Worm (Caenorhabditis elegans): ENCODE results near the gene K10D6.3.

Gene K10D6.3

ce11 chrV:11170564-11171329 is 29.7 kb upstream of the K10D6.3 start:
- no peak for TF ChIP-seq ceh-13 (GFP tag; optimal IDR thresholded peaks at IDR 0.05)
- no peak for TF ChIP-seq ets-7 (tag; optimal IDR thresholded peaks at IDR 0.05)
- no peak for TF ChIP-seq scrt-1 (GFP tag; IDR thresholded peaks at IDR 0.05)
- no peak for TF ChIP-seq aly-1 (tag; optimal IDR thresholded peaks at IDR 0.05)
- no peak for TF ChIP-seq flt-1 (GFP tag; IDR thresholded peaks at IDR 0.05)
- no peak for TF ChIP-seq ama-1 (optimal IDR thresholded peaks at IDR 0.05)
- no peak for TF ChIP-seq tbx-37 (GFP tag; conservative IDR thresholded peaks at IDR 0.05)
- no peak for TF ChIP-seq sea-1 (GFP tag; conservative IDR thresholded peaks at IDR 0.05)
- TF ChIP-seq tbx-11 (GFP tag; IDR thresholded peaks at IDR 0.05), result no peak
- no peak for TF ChIP-seq hmg-4 (GFP tag; optimal IDR thresholded peaks at IDR 0.05)
- no peak for TF ChIP-seq ceh-36 (tag; optimal IDR thresholded peaks at IDR 0.05)

ce11 chrV:11171906-11172305 is 28.5 kb upstream of the K10D6.3 start, which contains the start of gene T19C4.5:
T19C4.5 (plus strand) TSS chrV:11172213.
- TF ChIP-seq hmbx-1 (tag; optimal IDR thresholded peaks at IDR 0.05) (no peak), scrt-1 (GFP tag; IDR thresholded peaks at IDR 0.05) (no peak), B0310.2 (tag; optimal IDR thresholded peaks at IDR 0.05) (no peak), ceh-36 (tag; optimal IDR thresholded peaks at IDR 0.05) (no peak), pes-1 (GFP tag; IDR thresholded peaks at IDR 0.05) (no peak), sea-1 (GFP tag; conservative IDR thresholded peaks at IDR 0.05) (no peak), tbx-37 (GFP tag; conservative IDR thresholded peaks at IDR 0.05) (no peak), tbx-11 (GFP tag; IDR thresholded peaks at IDR 0.05) (no peak), ama-1 (optimal IDR thresholded peaks at IDR 0.05) (no peak), tra-4 (tag; optimal IDR thresholded peaks at IDR 0.05) (no peak), ceh-13 (GFP tag; optimal IDR thresholded peaks at IDR 0.05) (no peak), hnd-1 (tag; optimal IDR thresholded peaks at IDR 0.05) (no peak), F13C5.2 (tag; optimal IDR thresholded peaks at IDR 0.05) (no peak), hmg-4 (GFP tag; optimal IDR thresholded peaks at IDR 0.05) (no peak), aly-1 (tag; optimal IDR thresholded peaks at IDR 0.05) (no peak), flt-1 (GFP tag; IDR thresholded peaks at IDR 0.05) (no peak), ets-7 (tag; optimal IDR thresholded peaks at IDR 0.05) (no peak)

- no peak for TF ChIP-seq ceh-13 (GFP tag; optimal IDR thresholded peaks at IDR 0.05)
- TF ChIP-seq ets-7 (tag; optimal IDR thresholded peaks at IDR 0.05), result no peak
- no peak for TF ChIP-seq tbx-11 (GFP tag; IDR thresholded peaks at IDR 0.05)
- no peak for TF ChIP-seq hnd-1 (tag; optimal IDR thresholded peaks at IDR 0.05)
- no peak for TF ChIP-seq B0310.2 (tag; optimal IDR thresholded peaks at IDR 0.05)
- no peak for TF ChIP-seq tra-4 (tag; optimal IDR thresholded peaks at IDR 0.05)
- TF ChIP-seq tbx-37 (GFP tag; conservative IDR thresholded peaks at IDR 0.05), result no peak
- no peak for TF ChIP-seq flt-1 (GFP tag; IDR thresholded peaks at IDR 0.05)
- no peak for TF ChIP-seq hmbx-1 (tag; optimal IDR thresholded peaks at IDR 0.05)
- TF ChIP-seq sea-1 (GFP tag; conservative IDR thresholded peaks at IDR 0.05), result no peak
- no peak for TF ChIP-seq ama-1 (optimal IDR thresholded peaks at IDR 0.05)
- no peak for TF ChIP-seq scrt-1 (GFP tag; IDR thresholded peaks at IDR 0.05)
- TF ChIP-seq ceh-36 (tag; optimal IDR thresholded peaks at IDR 0.05), result no peak
- TF ChIP-seq F13C5.2 (tag; optimal IDR thresholded peaks at IDR 0.05), result no peak
- TF ChIP-seq pes-1 (GFP tag; IDR thresholded peaks at IDR 0.05), result no peak
Observed at ce11 chrV:11172667-11173066, 27.7 kb upstream of the K10D6.3 start.

- TF ChIP-seq flt-1 (GFP tag; IDR thresholded peaks at IDR 0.05), result no peak
- TF ChIP-seq pes-1 (GFP tag; IDR thresholded peaks at IDR 0.05), result no peak; the same call in 1 of the 2 replicates
- no peak for TF ChIP-seq tbx-37 (GFP tag; conservative IDR thresholded peaks at IDR 0.05)
- no peak for TF ChIP-seq scrt-1 (GFP tag; IDR thresholded peaks at IDR 0.05)
- no peak for TF ChIP-seq ceh-36 (tag; optimal IDR thresholded peaks at IDR 0.05)
- TF ChIP-seq hmbx-1 (tag; optimal IDR thresholded peaks at IDR 0.05), result no peak
- TF ChIP-seq tra-4 (tag; optimal IDR thresholded peaks at IDR 0.05), result no peak
- TF ChIP-seq ama-1 (optimal IDR thresholded peaks at IDR 0.05), result no peak
- TF ChIP-seq hmg-4 (GFP tag; optimal IDR thresholded peaks at IDR 0.05), result no peak
- no peak for TF ChIP-seq ceh-13 (GFP tag; optimal IDR thresholded peaks at IDR 0.05)
- no peak for TF ChIP-seq B0310.2 (tag; optimal IDR thresholded peaks at IDR 0.05)
- TF ChIP-seq ets-7 (tag; optimal IDR thresholded peaks at IDR 0.05), result no peak
- no peak for TF ChIP-seq sea-1 (GFP tag; conservative IDR thresholded peaks at IDR 0.05)
- TF ChIP-seq aly-1 (tag; optimal IDR thresholded peaks at IDR 0.05), result no peak
- TF ChIP-seq hnd-1 (tag; optimal IDR thresholded peaks at IDR 0.05), result no peak
- TF ChIP-seq F13C5.2 (tag; optimal IDR thresholded peaks at IDR 0.05), result no peak
- TF ChIP-seq tbx-11 (GFP tag; IDR thresholded peaks at IDR 0.05), result no peak
Observed at ce11 chrV:11174663-11175062, 25.8 kb upstream of the K10D6.3 start.

ce11 chrV:11177577-11177976 is 22.8 kb upstream of the K10D6.3 start, which contains the start of gene gpa-1:
gpa-1 (minus strand) TSS chrV:11177677.
- TF ChIP-seq hmg-4 (GFP tag; optimal IDR thresholded peaks at IDR 0.05) (no peak), B0310.2 (tag; optimal IDR thresholded peaks at IDR 0.05) (no peak), sea-1 (GFP tag; conservative IDR thresholded peaks at IDR 0.05) (no peak), tra-4 (tag; optimal IDR thresholded peaks at IDR 0.05) (no peak), ceh-13 (GFP tag; optimal IDR thresholded peaks at IDR 0.05) (no peak), tbx-11 (GFP tag; IDR thresholded peaks at IDR 0.05) (no peak), tbx-37 (GFP tag; conservative IDR thresholded peaks at IDR 0.05) (no peak), pes-1 (GFP tag; IDR thresholded peaks at IDR 0.05) (no peak), scrt-1 (GFP tag; IDR thresholded peaks at IDR 0.05) (no peak), hnd-1 (tag; optimal IDR thresholded peaks at IDR 0.05) (no peak), ets-7 (tag; optimal IDR thresholded peaks at IDR 0.05) (no peak), ama-1 (optimal IDR thresholded peaks at IDR 0.05) (no peak), F13C5.2 (tag; optimal IDR thresholded peaks at IDR 0.05) (no peak), hmbx-1 (tag; optimal IDR thresholded peaks at IDR 0.05) (no peak)

- TF ChIP-seq F13C5.2 (tag; optimal IDR thresholded peaks at IDR 0.05) (no peak), hmbx-1 (tag; optimal IDR thresholded peaks at IDR 0.05) (no peak), ceh-36 (tag; optimal IDR thresholded peaks at IDR 0.05) (no peak), pes-1 (GFP tag; IDR thresholded peaks at IDR 0.05) (no peak), ama-1 (optimal IDR thresholded peaks at IDR 0.05) (no peak), tbx-11 (GFP tag; IDR thresholded peaks at IDR 0.05) (no peak), ets-7 (tag; optimal IDR thresholded peaks at IDR 0.05) (no peak), B0310.2 (tag; optimal IDR thresholded peaks at IDR 0.05) (no peak), flt-1 (GFP tag; IDR thresholded peaks at IDR 0.05) (no peak), scrt-1 (GFP tag; IDR thresholded peaks at IDR 0.05) (no peak), tbx-37 (GFP tag; conservative IDR thresholded peaks at IDR 0.05) (no peak), hmg-4 (GFP tag; optimal IDR thresholded peaks at IDR 0.05) (no peak), hnd-1 (tag; optimal IDR thresholded peaks at IDR 0.05) (no peak)
Observed at ce11 chrV:11180951-11181350, 19.5 kb upstream of the K10D6.3 start.

Measured in whole organism, early embryonic.